Worm (Caenorhabditis elegans): ENCODE results near the gene ttyh-1.

The ttyh-1 gene

DNA sequence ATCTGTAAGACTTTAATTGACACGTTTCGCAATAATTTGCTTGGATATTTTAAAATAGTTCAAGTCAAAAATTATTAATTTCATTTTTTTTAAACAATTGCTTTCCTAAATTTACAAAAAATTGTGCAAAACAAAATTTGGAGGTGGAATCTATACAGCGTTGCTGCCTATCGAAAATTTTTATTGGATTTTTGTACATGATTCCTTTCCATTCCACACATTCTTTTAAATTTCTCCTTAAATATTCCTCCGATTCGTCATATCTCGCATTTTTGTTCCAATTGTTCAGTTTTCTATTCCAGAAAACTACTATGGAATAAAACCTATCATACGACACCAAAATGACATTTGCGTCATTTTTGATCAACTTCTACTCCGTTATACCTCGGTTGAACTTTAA is at the start of gene ttyh-1:
ttyh-1 (plus strand) TSS at position 301 of the 400 bp plus-strand sequence.
- TF ChIP-seq dmd-4 (tag; optimal IDR thresholded peaks at IDR 0.05) (no peak), nhr-237 (tag; optimal IDR thresholded peaks at IDR 0.05) (no peak), nhr-6 (tag; optimal IDR thresholded peaks at IDR 0.05) (no peak), nhr-11 (tag; optimal IDR thresholded peaks at IDR 0.05) (no peak), mab-5 (tag; optimal IDR thresholded peaks at IDR 0.05) (no peak), aly-2 (tag; optimal IDR thresholded peaks at IDR 0.05) (no peak), alr-1 (tag; optimal IDR thresholded peaks at IDR 0.05) (no peak), mbf-1 (tag; optimal IDR thresholded peaks at IDR 0.05) (no peak), nhr-23 (tag; optimal IDR thresholded peaks at IDR 0.05) (no peak), nhr-21 (tag; optimal IDR thresholded peaks at IDR 0.05) (no peak), snpc-4 (tag; optimal IDR thresholded peaks at IDR 0.05) (no peak), ztf-1 (GFP tag; conservative IDR thresholded peaks at IDR 0.05) (no peak), nhr-25 (tag; optimal IDR thresholded peaks at IDR 0.05) (no peak), zag-1 (tag; optimal IDR thresholded peaks at IDR 0.05) (no peak)

DNA sequence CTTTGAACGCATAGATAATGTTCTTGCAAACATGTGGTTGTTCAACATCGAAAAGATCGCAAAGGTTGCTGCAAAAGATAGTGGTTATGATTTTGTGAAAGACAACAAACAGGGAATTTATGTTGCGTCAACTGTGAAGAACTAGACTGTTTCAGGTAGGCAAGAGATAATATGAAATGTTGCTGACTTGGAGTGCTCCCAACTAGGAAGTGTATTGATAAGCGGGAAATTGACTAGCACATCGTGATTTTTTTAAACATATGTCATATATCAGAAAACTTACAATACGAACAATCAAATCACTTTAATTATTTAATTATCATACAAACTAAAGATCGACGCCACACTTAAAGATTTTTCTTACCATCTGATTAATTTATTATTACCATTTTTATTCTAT is 45.3 kb upstream of the ttyh-1 start:
- TF ChIP-seq nhr-21 (tag; optimal IDR thresholded peaks at IDR 0.05) (no peak), lin-39 (tag; optimal IDR thresholded peaks at IDR 0.05) (no peak), mbf-1 (tag; optimal IDR thresholded peaks at IDR 0.05) (no peak), fos-1 (tag; optimal IDR thresholded peaks at IDR 0.05) (peak; percentile 17)

DNA sequence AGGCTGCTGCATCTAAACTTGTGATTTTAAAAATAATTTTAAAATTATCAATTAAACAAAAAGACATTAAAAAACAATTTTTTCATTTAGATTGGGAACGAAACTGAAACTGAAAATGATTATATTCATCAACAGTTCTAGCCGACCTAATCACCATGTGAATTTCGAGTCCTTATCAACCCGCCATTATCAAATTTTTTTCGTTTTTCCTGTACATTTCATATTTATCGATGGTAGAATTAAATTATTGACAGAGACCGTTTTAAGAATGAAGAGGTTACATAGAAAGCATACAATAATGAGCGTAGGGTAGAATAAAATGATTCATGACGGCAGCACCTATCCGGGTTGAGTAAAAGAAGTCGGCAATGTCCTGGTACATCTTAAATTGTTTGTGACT is 44.3 kb upstream of the ttyh-1 start, which contains the start of gene asm-2:
asm-2 (minus strand) TSS at position 12 of the 400 bp plus-strand sequence.
- peak; percentile 81 for TF ChIP-seq fos-1 (tag; optimal IDR thresholded peaks at IDR 0.05)
- no peak for TF ChIP-seq unc-62 (GFP tag; optimal IDR thresholded peaks at IDR 0.05)
- TF ChIP-seq sma-9 (GFP tag; optimal IDR thresholded peaks at IDR 0.05), result peak; percentile 38
- no peak for TF ChIP-seq sma-9 (tag; optimal IDR thresholded peaks at IDR 0.05)

DNA sequence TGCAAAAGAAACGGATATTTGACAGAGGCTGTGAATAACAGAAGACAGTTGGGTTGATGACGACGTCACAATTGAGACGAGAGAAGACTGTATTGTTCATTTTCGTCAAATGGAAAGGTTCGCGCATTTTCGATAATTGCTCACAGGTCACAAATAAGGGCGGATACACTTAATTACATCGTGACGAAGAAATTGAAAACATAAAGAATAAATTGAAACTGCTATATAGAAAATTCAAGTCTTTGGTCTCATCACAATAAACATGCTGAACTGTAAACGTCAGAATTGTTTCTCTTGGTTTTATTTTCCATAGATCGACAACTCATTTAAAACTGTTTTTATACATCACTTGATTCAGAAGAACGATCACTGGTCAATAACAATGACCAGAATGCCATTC is 41.7 kb upstream of the ttyh-1 start, which contains the start of gene ZK455.5:
ZK455.5 (minus strand) TSS at position 101 of the 400 bp plus-strand sequence.
- no peak for TF ChIP-seq ama-1 (optimal IDR thresholded peaks at IDR 0.05)

DNA sequence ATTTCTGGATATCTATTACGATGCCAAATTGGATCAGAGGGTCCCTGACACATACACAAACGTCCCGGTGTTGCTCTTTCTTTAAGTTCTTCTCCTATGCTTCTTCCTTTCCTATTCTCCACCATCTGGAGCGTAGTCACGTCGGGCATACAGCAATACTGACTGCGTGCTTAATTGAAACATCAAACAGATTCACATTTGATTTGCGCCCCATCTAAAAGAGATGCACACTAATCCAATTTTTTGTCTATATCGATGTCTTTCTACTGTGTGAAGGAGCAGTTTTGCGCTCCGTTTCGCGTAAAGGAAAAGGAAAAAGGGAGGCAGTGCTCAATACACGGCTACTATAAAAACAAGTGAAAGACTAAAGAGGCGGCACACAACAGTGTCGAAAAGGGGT is 39.8 kb upstream of the ttyh-1 start:
- TF ChIP-seq alr-1 (tag; optimal IDR thresholded peaks at IDR 0.05) (no peak), elt-3 (tag; optimal IDR thresholded peaks at IDR 0.05) (no peak), mab-5 (tag; optimal IDR thresholded peaks at IDR 0.05) (no peak), nhr-21 (tag; optimal IDR thresholded peaks at IDR 0.05) (no peak), ama-1 (optimal IDR thresholded peaks at IDR 0.05) (no peak), sma-3 (GFP tag; optimal IDR thresholded peaks at IDR 0.05) (no peak), unc-55 (GFP tag; optimal IDR thresholded peaks at IDR 0.05) (no peak), nhr-12 (tag; optimal IDR thresholded peaks at IDR 0.05) (no peak), nhr-6 (tag; optimal IDR thresholded peaks at IDR 0.05) (no peak), aly-2 (tag; optimal IDR thresholded peaks at IDR 0.05) (no peak)

DNA sequence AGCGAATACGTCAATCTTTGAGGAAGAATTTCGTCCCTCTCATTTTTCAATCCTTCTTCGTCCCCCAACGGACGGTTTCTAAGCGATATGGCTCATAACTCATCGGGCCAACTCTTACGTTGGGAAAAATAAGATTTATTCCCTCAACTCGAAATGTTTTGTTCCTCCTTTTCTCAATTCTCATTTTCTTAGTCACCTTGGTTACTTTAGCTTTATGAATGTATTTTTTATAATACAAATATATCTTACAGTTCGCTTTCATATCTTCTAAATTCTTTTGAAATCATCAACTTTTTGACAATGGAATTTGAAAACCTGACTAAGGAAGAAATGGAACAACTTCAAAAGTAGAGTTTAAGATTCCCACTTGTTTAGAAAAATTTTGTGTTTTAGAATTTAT is 39.1 kb upstream of the ttyh-1 start, which contains the start of gene npr-9:
npr-9 (plus strand) TSS at position 301 of the 400 bp plus-strand sequence.
- TF ChIP-seq nhr-129 (tag; optimal IDR thresholded peaks at IDR 0.05), result no peak
- no peak for TF ChIP-seq nhr-12 (tag; optimal IDR thresholded peaks at IDR 0.05)
- TF ChIP-seq elt-3 (tag; optimal IDR thresholded peaks at IDR 0.05), result no peak
- no peak for TF ChIP-seq nhr-23 (tag; optimal IDR thresholded peaks at IDR 0.05)
- no peak for TF ChIP-seq ceh-82 (tag; optimal IDR thresholded peaks at IDR 0.05)
- no peak for TF ChIP-seq egl-27 (tag; optimal IDR thresholded peaks at IDR 0.05)
- TF ChIP-seq lin-13 (GFP tag; optimal IDR thresholded peaks at IDR 0.05), result no peak
- no peak for TF ChIP-seq zag-1 (tag; optimal IDR thresholded peaks at IDR 0.05)
- TF ChIP-seq ceh-16 (tag; optimal IDR thresholded peaks at IDR 0.05), result no peak
- no peak for TF ChIP-seq elt-1 (tag; optimal IDR thresholded peaks at IDR 0.05)
- TF ChIP-seq snpc-4 (tag; optimal IDR thresholded peaks at IDR 0.05), result no peak
- no peak for TF ChIP-seq nhr-77 (tag; optimal IDR thresholded peaks at IDR 0.05)
- TF ChIP-seq sma-3 (GFP tag; optimal IDR thresholded peaks at IDR 0.05), result no peak
- TF ChIP-seq unc-55 (GFP tag; optimal IDR thresholded peaks at IDR 0.05), result no peak
- TF ChIP-seq R02D3.7 (tag; optimal IDR thresholded peaks at IDR 0.05), result no peak
- no peak for TF ChIP-seq blmp-1 (tag; optimal IDR thresholded peaks at IDR 0.05; ENCODE audit: insufficient read depth)
- no peak for TF ChIP-seq nhr-6 (tag; optimal IDR thresholded peaks at IDR 0.05)
